Fruit fly (Drosophila melanogaster): ENCODE results near the gene CG2157.

Gene CG2157

DNA sequence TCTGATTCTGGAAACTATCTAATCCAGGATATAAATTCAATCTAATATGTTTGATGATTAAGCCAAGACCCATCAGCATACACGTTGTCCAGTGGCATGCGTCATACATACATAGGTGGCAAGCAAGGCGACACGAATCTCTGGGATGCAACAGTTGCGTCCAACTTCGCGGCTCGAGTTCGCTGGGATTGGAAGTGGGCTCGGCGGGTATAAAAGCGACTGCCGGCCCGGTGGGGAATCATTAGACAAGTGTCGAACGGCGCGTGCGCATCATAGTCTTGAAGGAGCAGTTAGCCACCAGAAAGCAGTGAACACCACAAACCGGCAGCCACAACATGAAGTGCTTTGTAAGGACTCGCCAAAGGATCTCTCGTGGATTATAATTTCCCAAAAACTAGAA is at the start of gene CG2157:
Gene CG2157 (plus strand): TSS at position 240 of the 400 bp plus-strand sequence.
- no peak for TF ChIP-seq noc (tag; optimal IDR thresholded peaks at IDR 0.05)

dm6 chrX:10820741-10821140 is 48.3 kb upstream of the CG2157 start:
- no peak for TF ChIP-seq noc (tag; optimal IDR thresholded peaks at IDR 0.05)

DNA sequence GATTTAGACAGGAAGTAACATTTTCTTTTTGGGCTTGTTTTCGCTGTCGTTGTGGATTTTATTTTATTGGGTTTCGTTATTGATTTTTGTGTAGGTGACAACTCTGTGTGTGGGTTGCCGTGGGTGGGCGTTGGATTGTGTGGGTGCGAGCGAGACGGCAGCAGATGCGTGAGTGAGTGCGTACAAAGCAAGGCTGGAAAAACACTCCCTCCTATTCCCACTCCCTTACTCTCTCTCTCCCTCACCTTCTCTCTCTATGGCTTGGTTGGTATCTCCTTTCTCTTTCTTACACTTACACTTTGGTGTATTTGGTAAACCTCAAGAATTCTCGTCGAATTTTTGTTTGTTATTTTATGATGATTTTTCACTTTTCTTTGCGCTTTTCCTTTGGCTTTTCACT is 47.0 kb upstream of the CG2157 start:
- no peak for TF ChIP-seq noc (tag; optimal IDR thresholded peaks at IDR 0.05)

- TF ChIP-seq noc (tag; optimal IDR thresholded peaks at IDR 0.05) = peak; percentile 23
Observed at dm6 chrX:10822678-10823440, 46.2 kb upstream of the CG2157 start.

DNA sequence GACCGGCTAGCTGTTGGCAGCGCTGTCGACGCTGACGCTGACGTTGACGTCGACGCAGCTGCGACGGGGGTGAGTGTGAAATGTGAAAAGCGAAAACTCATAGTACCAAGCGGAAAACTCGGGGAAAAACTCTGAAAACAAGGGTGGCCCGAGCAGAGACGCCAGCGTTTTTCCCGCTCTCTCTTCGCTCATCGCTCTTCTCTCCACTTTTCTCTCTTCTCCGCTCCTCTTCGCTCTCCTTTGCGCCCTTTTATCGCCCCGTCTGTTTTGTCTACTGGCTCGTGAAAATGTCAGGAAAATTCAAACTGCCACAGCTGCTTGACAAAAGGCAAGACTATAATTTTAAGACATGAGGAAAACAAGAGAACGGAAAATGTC is 45.7 kb upstream of the CG2157 start:
- TF ChIP-seq noc (tag; optimal IDR thresholded peaks at IDR 0.05) = no peak

DNA sequence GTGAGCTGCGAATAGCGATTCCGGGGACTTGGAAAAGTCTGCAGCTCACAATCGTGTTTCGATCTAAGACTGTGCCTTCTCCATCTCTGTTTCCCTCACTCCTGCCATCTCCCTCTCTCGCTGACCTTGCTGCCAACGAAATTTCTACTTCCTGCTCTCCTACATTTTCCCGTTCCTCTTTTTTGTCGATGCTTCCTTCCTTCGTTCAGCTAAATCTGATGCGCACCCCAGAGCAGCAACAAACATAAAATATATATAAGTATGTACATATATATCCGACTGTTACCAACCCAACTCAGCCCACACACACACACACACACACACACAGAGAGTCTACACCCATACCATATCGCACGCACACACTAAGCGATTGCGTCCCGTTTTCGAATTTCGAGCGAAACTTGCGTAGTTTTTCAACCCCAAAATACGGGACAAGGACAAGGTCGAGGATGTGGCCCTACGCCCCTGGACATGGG is 44.8 kb upstream of the CG2157 start, which contains the start of gene Imp:
Gene Imp (minus strand): TSS at position 51 of the 476 bp plus-strand sequence.
- no peak for TF ChIP-seq noc (tag; optimal IDR thresholded peaks at IDR 0.05)

DNA sequence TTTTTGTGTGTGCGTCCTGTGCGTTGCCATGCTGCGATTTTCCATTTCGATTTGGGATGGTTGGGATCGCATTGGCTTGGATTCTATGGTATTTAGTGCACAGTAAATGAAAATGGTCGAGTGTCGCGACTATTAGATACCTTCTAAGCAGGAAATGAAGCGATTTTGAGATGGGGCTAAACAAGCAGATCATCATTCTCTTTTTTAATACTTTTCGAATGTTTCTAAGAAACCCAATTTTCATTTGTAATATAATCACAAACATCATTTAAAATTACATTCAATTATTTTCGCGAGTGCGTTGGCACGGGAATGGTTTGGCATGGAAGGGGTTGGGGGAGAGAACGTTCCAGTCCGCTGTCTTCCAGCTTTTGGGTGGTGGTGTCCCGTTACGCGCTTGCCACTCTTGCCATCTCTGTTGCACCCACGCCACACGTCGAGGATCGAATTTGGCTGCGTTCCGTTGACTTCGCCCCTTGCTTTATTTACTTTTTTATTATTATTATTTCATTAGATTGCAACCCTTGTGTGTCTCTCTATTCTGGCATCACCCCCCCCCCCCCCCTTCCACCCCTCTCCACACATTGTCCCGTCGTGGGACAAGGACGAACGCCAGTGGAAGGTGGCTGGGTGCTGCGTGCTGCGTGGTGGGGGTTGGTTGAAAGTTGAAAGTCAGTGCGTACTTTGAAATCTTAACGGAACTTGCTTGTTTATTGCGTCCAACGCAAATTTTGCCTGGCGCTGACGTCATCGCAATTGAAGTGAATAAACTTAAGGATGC is 43.5 kb upstream of the CG2157 start:
- TF ChIP-seq noc (tag; optimal IDR thresholded peaks at IDR 0.05) = no peak

- TF ChIP-seq noc (tag; optimal IDR thresholded peaks at IDR 0.05) = no peak
Observed at dm6 chrX:10827301-10827700, 41.8 kb upstream of the CG2157 start.

dm6 chrX:10832369-10832768 is 36.7 kb upstream of the CG2157 start:
- TF ChIP-seq noc (tag; optimal IDR thresholded peaks at IDR 0.05) = no peak

DNA sequence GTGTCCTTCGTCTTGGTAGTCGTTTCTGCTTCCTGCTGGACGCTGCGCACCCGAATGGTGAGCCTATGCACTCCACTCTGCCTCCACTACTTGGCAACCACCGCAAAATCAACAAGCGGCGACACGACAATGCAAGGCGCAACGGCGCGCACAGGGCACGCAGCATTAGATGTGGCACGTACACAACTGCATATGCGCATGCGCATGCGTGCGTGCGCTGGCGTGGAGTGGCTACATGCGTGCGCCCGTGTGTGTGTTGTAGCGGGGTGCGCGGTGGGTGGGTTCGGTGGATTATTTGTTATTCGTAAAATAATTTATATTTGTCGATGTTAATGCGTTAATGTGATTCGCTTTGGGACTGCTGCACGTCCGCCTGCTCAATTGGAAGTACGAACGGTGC is 33.5 kb upstream of the CG2157 start:
- no peak for TF ChIP-seq noc (tag; optimal IDR thresholded peaks at IDR 0.05)

DNA sequence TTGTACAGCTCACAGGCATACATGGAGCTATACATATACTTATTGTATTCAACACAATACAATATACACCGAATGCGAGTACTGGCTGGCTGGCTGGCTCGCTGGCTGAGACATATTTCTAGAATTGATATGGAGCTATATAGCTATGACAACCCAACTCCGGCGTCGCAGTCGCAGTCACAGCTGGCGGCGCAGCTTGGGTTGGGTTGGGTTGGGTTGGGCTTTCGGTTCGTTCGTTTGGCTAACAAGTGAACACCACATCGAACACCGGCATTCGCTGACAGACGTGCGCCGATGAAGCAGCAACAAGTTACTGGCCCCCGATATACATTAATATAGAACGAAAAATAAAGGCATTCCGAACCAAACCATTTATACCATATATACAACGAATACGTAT is 30.1 kb upstream of the CG2157 start, which contains the start of gene CG15210:
Gene CG15210 (plus strand): TSS at position 269 of the 400 bp plus-strand sequence.
- TF ChIP-seq noc (tag; optimal IDR thresholded peaks at IDR 0.05) = no peak

dm6 chrX:10840892-10841564 is 28.1 kb upstream of the CG2157 start:
- TF ChIP-seq noc (tag; optimal IDR thresholded peaks at IDR 0.05) = peak; percentile 14

DNA sequence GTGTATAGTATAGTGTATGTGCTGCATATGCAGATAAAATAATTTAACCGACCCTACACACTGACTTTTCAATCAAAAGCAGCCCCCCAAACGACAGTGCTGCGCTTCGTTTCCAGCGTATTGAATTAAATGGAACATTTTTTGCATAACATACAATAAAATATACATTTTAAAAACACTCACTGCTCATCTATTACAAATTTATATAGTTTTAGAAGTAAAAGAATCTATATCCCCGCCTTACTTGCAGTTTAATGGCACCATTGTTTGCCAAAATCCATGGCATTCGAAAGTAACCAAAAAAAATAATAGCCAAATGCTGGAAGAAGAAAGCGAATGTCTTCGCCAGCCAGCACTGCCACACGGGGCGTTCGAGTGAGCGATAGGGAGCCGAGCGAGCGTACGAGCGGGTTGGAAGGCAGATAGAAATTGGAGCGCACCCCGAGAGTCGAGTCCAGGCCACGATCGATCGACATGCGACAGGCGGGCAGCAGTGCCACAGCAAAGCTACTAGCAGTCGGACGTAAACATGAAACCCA is 27.3 kb upstream of the CG2157 start, which contains the start of gene CG15209:
Gene CG15209 (plus strand): TSS at position 489 of the 539 bp plus-strand sequence.
- peak; percentile 25 for TF ChIP-seq noc (tag; optimal IDR thresholded peaks at IDR 0.05)

- no peak for TF ChIP-seq noc (tag; optimal IDR thresholded peaks at IDR 0.05)
Observed at dm6 chrX:10844807-10845206, 24.3 kb upstream of the CG2157 start, which contains the start of gene CG32669. Gene CG32669 (minus strand): TSS chrX:10845081.

DNA sequence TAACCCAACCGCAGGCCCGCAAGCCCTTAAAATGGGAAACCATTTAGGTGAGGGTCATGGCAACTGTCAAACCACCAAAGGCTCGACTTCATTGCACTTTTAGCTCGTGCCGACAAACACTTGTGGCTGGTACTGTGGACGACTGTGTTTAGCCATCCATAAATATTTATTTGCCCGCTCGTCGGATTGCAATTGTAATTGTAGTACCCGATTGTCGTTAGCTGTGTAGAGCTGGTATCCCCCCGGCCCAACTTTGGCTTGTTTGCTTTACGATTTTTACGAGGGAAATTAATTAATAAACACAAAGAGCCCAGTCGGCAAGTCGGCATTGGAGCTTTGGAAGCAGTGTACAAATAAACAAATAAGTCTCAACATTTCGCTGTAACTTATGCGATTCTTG is 23.8 kb upstream of the CG2157 start:
- TF ChIP-seq noc (tag; optimal IDR thresholded peaks at IDR 0.05) = no peak

- no peak for TF ChIP-seq noc (tag; optimal IDR thresholded peaks at IDR 0.05)
Observed at dm6 chrX:10846972-10847435, 22.1 kb upstream of the CG2157 start, which contains the start of gene sbr. Gene sbr (minus strand): TSS chrX:10847092.
